Worm (Caenorhabditis elegans) whole organism, early embryonic: ENCODE measurements around the gene F58F9.6.

ENCODE experiments used
- F13C5.2 ChIP-seq: sonication (generic microtip); optimal IDR thresholded peaks from 2 replicates; lab custom pipeline; 2017; ENCODE audit warnings: mild to moderate bottlenecking, missing genetic modification characterization, inconsistent platforms, missing compliant biosample characterization
- ama-1 ChIP-seq: fragments of 150-350 bp; optimal IDR thresholded peaks from 2 replicates; lab custom pipeline; 2014
- tbx-37 ChIP-seq: fragments of 200-800 bp; sonication (Bioruptor generic); conservative IDR thresholded peaks from 2 replicates; pipeline ENCODE4 v1.3.6; 2022; ENCODE audit warnings: missing genetic modification reagents, missing genetic modification characterization, missing compliant biosample characterization

DNA sequence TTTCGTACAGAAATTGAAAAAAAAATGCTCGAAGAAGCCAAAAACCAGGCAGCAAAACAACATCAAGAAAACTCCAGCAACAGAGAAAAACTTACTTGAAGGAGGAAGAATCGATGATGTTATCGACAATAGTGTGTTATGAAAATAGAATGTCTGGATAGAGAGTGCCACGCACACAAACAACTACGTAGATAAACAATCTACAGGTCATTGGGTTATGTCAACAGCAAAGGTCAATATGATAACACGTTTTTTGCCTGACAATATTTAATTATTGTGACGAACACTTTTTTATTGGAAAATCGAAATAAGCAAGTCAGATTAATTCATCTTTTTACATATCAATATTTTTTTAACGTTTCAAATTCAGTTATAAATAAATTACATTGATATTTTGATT lies 42.0 kb upstream of the F58F9.6 start, which contains the start of gene sams-5:
- no peak for TF ChIP-seq ama-1
- no peak for TF ChIP-seq F13C5.2
- TF ChIP-seq tbx-37 (GFP tag; lab: Robert Waterston, UW): no peak
